Worm (Caenorhabditis elegans) whole organism, mixed stage, embryonic: ENCODE data around the gene alh-5.

Experiments used
- ces-1 ChIP-seq: fragments of 150-350 bp; optimal IDR thresholded peaks from 2 replicates; lab custom pipeline; 2014; ENCODE audit warnings: missing biosample characterization, missing genetic modification reagents, missing genetic modification characterization
- elt-1 ChIP-seq: sonication (generic microtip); optimal IDR thresholded peaks from 2 replicates; lab custom pipeline; 2017; ENCODE audit warnings: missing genetic modification characterization, mild to moderate bottlenecking, missing compliant biosample characterization, antibody characterized with exemption, moderate library complexity, borderline replicate concordance; ENCODE audit not compliant: insufficient read depth
- lin-13 ChIP-seq: fragments of 150-350 bp; optimal IDR thresholded peaks from 2 replicates; lab custom pipeline; 2014; ENCODE audit warnings: missing biosample characterization, missing genetic modification characterization
- lsy-2 ChIP-seq: fragments of 150-350 bp; optimal IDR thresholded peaks from 2 replicates; lab custom pipeline; 2014; ENCODE audit warnings: missing biosample characterization, missing genetic modification characterization
- nhr-12 ChIP-seq: fragments of 150-350 bp; optimal IDR thresholded peaks from 2 replicates; lab custom pipeline; 2014; ENCODE audit warnings: missing biosample characterization, missing genetic modification characterization
- nhr-237 ChIP-seq: fragments of 150-350 bp; optimal IDR thresholded peaks from 2 replicates; lab custom pipeline; 2014; ENCODE audit warnings: missing biosample characterization, missing genetic modification characterization
- snpc-4 ChIP-seq: fragments of 150-350 bp; optimal IDR thresholded peaks from 2 replicates; lab custom pipeline; 2014; ENCODE audit warnings: missing biosample characterization, missing genetic modification characterization
- unc-39 ChIP-seq: fragments of 150-350 bp; optimal IDR thresholded peaks from 2 replicates; lab custom pipeline; 2014; ENCODE audit warnings: missing biosample characterization, missing genetic modification characterization
- unc-62 ChIP-seq: fragments of 150-350 bp; optimal IDR thresholded peaks from 2 replicates; lab custom pipeline; 2014; ENCODE audit warnings: missing biosample characterization, missing genetic modification reagents, missing genetic modification characterization

DNA sequence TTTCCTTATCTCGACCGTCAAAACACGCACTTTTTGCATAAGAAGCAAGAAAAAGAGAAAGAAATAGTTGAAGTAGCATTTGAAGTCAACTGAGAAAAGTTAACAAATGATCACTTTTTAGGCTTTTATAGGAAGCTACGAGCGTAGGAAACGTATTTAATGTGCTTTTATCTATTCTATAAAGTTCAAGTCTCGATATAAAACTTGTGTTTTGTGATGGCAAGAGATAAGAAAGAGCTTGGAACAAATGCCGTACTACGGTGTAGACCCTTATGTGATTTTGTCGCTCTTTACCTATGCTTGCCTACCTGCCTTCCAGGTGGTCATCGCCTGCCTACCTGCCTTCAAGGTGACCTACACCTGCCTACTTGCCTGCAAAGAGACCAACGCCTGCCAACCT lies 4.8 kb upstream of the alh-5 start, which contains the start of gene clec-206:
- TF ChIP-seq nhr-237 (tag; lab: Kevin White, UChicago) (no peak), lin-13 (tag; lab: Kevin White, UChicago) (no peak), ces-1 (GFP tag; lab: Kevin White, UChicago) (no peak), unc-62 (no peak), nhr-12 (tag; lab: Kevin White, UChicago) (no peak), snpc-4 (no peak), elt-1 (tag; lab: Kevin White, UChicago) (no peak), unc-39 (tag; lab: Kevin White, UChicago) (no peak), lsy-2 (tag; lab: Kevin White, UChicago) (no peak)
